Worm (Caenorhabditis elegans) whole organism, L4 larva: ENCODE data around the gene T26H5.8.

Source experiments
- F37D6.2 ChIP-seq: sonication (generic microtip); optimal IDR thresholded peaks from 2 replicates; lab custom pipeline; 2016; ENCODE audit warnings: mild to moderate bottlenecking, missing genetic modification characterization, missing compliant biosample characterization
- R02D3.7 ChIP-seq: fragments of 150-350 bp; sonication (generic microtip); optimal IDR thresholded peaks from 3 replicates; lab custom pipeline; 2014; ENCODE audit warnings: missing biosample characterization, missing genetic modification characterization
- T20F7.1 ChIP-seq: fragments of 200-800 bp; sonication (Bioruptor generic); optimal IDR thresholded peaks from 2 replicates; lab custom pipeline; 2018; ENCODE audit warnings: mild to moderate bottlenecking, missing genetic modification characterization, missing compliant biosample characterization
- T26A8.4 ChIP-seq: fragments of 200-800 bp; sonication (Bioruptor generic); IDR thresholded peaks from 2 replicates; pipeline ENCODE4 v1.3.6; 2022; ENCODE audit warnings: missing genetic modification characterization, missing compliant biosample characterization
- Y48G9A.11 ChIP-seq: fragments of 200-800 bp; sonication (Bioruptor generic); IDR thresholded peaks from 2 replicates; pipeline ENCODE4 v1.3.6; 2022; ENCODE audit warnings: missing genetic modification reagents, missing genetic modification characterization, missing compliant biosample characterization
- Y75B8A.6 ChIP-seq: fragments of 200-800 bp; sonication (Bioruptor generic); IDR thresholded peaks from 2 replicates; pipeline ENCODE4 v1.3.6; 2022; ENCODE audit warnings: missing genetic modification reagents, missing genetic modification characterization, missing compliant biosample characterization
- ZK546.5 ChIP-seq, 2 experiments: sonication (generic microtip); optimal IDR thresholded peaks; 2 replicates each; lab custom pipeline; 2017; ENCODE audit warnings: missing biosample characterization in 2 of 2, missing genetic modification characterization in 2 of 2
- aha-1 ChIP-seq: fragments of 150-350 bp; peaks from one replicate; lab custom pipeline; 2014; ENCODE audit warnings: missing biosample characterization, missing genetic modification characterization
- ama-1 ChIP-seq: fragments of 150-350 bp; optimal IDR thresholded peaks from 2 replicates; lab custom pipeline; 2014; ENCODE audit warnings: inconsistent platforms, mixed read lengths
- daf-19 ChIP-seq: fragments of 200-800 bp; sonication (Bioruptor generic); conservative IDR thresholded peaks from 2 replicates; pipeline ENCODE4 v1.3.6; 2022; ENCODE audit warnings: missing genetic modification characterization, missing compliant biosample characterization
- duxl-1 ChIP-seq: sonication (generic microtip); optimal IDR thresholded peaks from 2 replicates; lab custom pipeline; 2016; ENCODE audit warnings: mild to moderate bottlenecking, missing genetic modification characterization, moderate library complexity, missing compliant biosample characterization; ENCODE audit not compliant: poor library complexity
- egl-27 ChIP-seq: sonication (generic microtip); optimal IDR thresholded peaks from 3 replicates; lab custom pipeline; 2017; ENCODE audit warnings: missing biosample characterization, missing genetic modification reagents, missing genetic modification characterization
- fkh-10 ChIP-seq: fragments of 150-350 bp; optimal IDR thresholded peaks from 2 replicates; lab custom pipeline; 2014; ENCODE audit warnings: missing biosample characterization, missing genetic modification reagents, missing genetic modification characterization
- fos-1 ChIP-seq: fragments of 150-350 bp; optimal IDR thresholded peaks from 2 replicates; lab custom pipeline; 2014; ENCODE audit warnings: missing biosample characterization, missing genetic modification characterization
- gei-8 ChIP-seq: fragments of 200-800 bp; sonication (Bioruptor generic); optimal IDR thresholded peaks from 2 replicates; lab custom pipeline; 2018; ENCODE audit warnings: mild to moderate bottlenecking, missing genetic modification characterization, missing compliant biosample characterization
- hlh-11 ChIP-seq: fragments of 200-800 bp; sonication (Bioruptor generic); optimal IDR thresholded peaks from 2 replicates; lab custom pipeline; 2018; ENCODE audit warnings: mild to moderate bottlenecking, missing genetic modification characterization, missing compliant biosample characterization
- hlh-30 ChIP-seq: sonication (generic microtip); optimal IDR thresholded peaks from 2 replicates; lab custom pipeline; 2017; ENCODE audit warnings: antibody characterized with exemption, mild to moderate bottlenecking, missing genetic modification characterization, missing compliant biosample characterization; ENCODE audit not compliant: insufficient read depth
- hmg-1.1 ChIP-seq: fragments of 200-800 bp; sonication (Bioruptor generic); IDR thresholded peaks from 2 replicates; pipeline ENCODE4 v1.3.6; 2022; ENCODE audit warnings: missing genetic modification reagents, missing genetic modification characterization, missing compliant biosample characterization
- lim-7 ChIP-seq: fragments of 200-800 bp; sonication (Bioruptor generic); IDR thresholded peaks from 2 replicates; pipeline ENCODE4 v1.3.6; 2022; ENCODE audit warnings: missing genetic modification characterization, missing compliant biosample characterization
- lin-1 ChIP-seq: fragments of 200-800 bp; sonication (Bioruptor generic); IDR thresholded peaks from 2 replicates; pipeline ENCODE4 v1.3.6; 2022; ENCODE audit warnings: missing genetic modification reagents, missing genetic modification characterization, missing compliant biosample characterization
- lin-13 ChIP-seq: fragments of 150-350 bp; optimal IDR thresholded peaks from 2 replicates; lab custom pipeline; 2014; ENCODE audit warnings: missing biosample characterization, missing genetic modification reagents, missing genetic modification characterization
- lin-15B ChIP-seq: fragments of 150-350 bp; sonication (generic microtip); optimal IDR thresholded peaks from 3 replicates; lab custom pipeline; 2014; ENCODE audit warnings: missing biosample characterization, missing genetic modification characterization
- lin-29 ChIP-seq: fragments of 200-800 bp; sonication (Bioruptor generic); IDR thresholded peaks from 2 replicates; pipeline ENCODE4 v1.3.6; 2022; ENCODE audit warnings: missing genetic modification reagents, missing genetic modification characterization, missing compliant biosample characterization
- mdl-1 ChIP-seq, 2 experiments: fragments of 150-350 bp in 1 of 2; sonication (generic microtip) in 1 of 2; optimal IDR thresholded peaks; 2 replicates each; lab custom pipeline; 2014 to 2017; ENCODE audit warnings: missing biosample characterization in 2 of 2, missing genetic modification characterization in 2 of 2
- mes-2 ChIP-seq: sonication (generic microtip); optimal IDR thresholded peaks from 2 replicates; lab custom pipeline; 2016; ENCODE audit warnings: missing genotype, mild to moderate bottlenecking, missing genetic modification characterization, missing compliant biosample characterization; ENCODE audit not compliant: poor library complexity, severe bottlenecking
- mxl-2 ChIP-seq: fragments of 200-800 bp; sonication (Bioruptor generic); conservative IDR thresholded peaks from 2 replicates; pipeline ENCODE4 v1.3.6; 2022; ENCODE audit warnings: missing genetic modification reagents, missing genetic modification characterization, missing compliant biosample characterization
- mxl-3 ChIP-seq: fragments of 200-800 bp; sonication (Bioruptor generic); optimal IDR thresholded peaks from 2 replicates; lab custom pipeline; 2018; ENCODE audit warnings: mild to moderate bottlenecking, missing genetic modification characterization, missing compliant biosample characterization
- nhr-11 ChIP-seq: fragments of 150-350 bp; optimal IDR thresholded peaks from 2 replicates; lab custom pipeline; 2014; ENCODE audit warnings: missing biosample characterization, missing genetic modification characterization
- nhr-237 ChIP-seq: sonication (generic microtip); optimal IDR thresholded peaks from 2 replicates; lab custom pipeline; 2017; ENCODE audit warnings: missing biosample characterization, missing genetic modification characterization
- nhr-28 ChIP-seq: fragments of 150-350 bp; optimal IDR thresholded peaks from 2 replicates; lab custom pipeline; 2014; ENCODE audit warnings: missing biosample characterization, missing genetic modification characterization
- nhr-41 ChIP-seq: fragments of 200-800 bp; sonication (Bioruptor generic); IDR thresholded peaks from 2 replicates; pipeline ENCODE4 v1.3.6; 2022; ENCODE audit warnings: missing genetic modification reagents, missing genetic modification characterization, missing compliant biosample characterization
- nhr-42 ChIP-seq: fragments of 200-800 bp; sonication (Bioruptor generic); IDR thresholded peaks from 2 replicates; pipeline ENCODE4 v1.3.6; 2022; ENCODE audit warnings: missing genetic modification characterization, missing compliant biosample characterization
- nhr-6 ChIP-seq: fragments of 150-350 bp; optimal IDR thresholded peaks from 2 replicates; lab custom pipeline; 2014; ENCODE audit warnings: missing biosample characterization, missing genetic modification characterization
- pha-4 ChIP-seq, 2 experiments: fragments of 150-350 bp in 1 of 2; fragments of 200-800 bp in 1 of 2; sonication (Bioruptor generic) in 1 of 2; IDR thresholded peaks in 1 of 2; optimal IDR thresholded peaks in 1 of 2; 2 replicates each; pipeline versions ENCODE4 v1.3.6 to Lab custom; 2014 to 2022; ENCODE audit warnings: missing genetic modification characterization in 2 of 2, missing genetic modification reagents in 2 of 2, missing biosample characterization in 1 of 2, missing compliant biosample characterization in 1 of 2
- pqm-1 ChIP-seq: sonication (generic microtip); optimal IDR thresholded peaks from 2 replicates; lab custom pipeline; 2017; ENCODE audit warnings: missing biosample characterization, missing genetic modification characterization
- rbr-2 ChIP-seq: sonication (generic microtip); optimal IDR thresholded peaks from 2 replicates; lab custom pipeline; 2016; ENCODE audit warnings: missing genotype, missing genetic modification characterization, missing compliant biosample characterization
- saeg-2 ChIP-seq: fragments of 200-800 bp; sonication (Bioruptor generic); IDR thresholded peaks from 2 replicates; pipeline ENCODE4 v1.3.6; 2022; ENCODE audit warnings: missing genetic modification reagents, missing genetic modification characterization, missing compliant biosample characterization
- skn-1 ChIP-seq: fragments of 150-350 bp; optimal IDR thresholded peaks from 2 replicates; lab custom pipeline; 2014; ENCODE audit warnings: missing biosample characterization, missing genetic modification characterization
- spr-3 ChIP-seq: fragments of 200-800 bp; sonication (Bioruptor generic); optimal IDR thresholded peaks from 2 replicates; lab custom pipeline; 2018; ENCODE audit warnings: mild to moderate bottlenecking, missing genetic modification characterization, missing compliant biosample characterization
- tra-1 ChIP-seq: fragments of 200-800 bp; sonication (Bioruptor generic); IDR thresholded peaks from 2 replicates; pipeline ENCODE4 v1.3.6; 2022; ENCODE audit warnings: missing genetic modification reagents, missing genetic modification characterization, missing compliant biosample characterization
- vab-7 ChIP-seq: fragments of 200-800 bp; sonication (Bioruptor generic); IDR thresholded peaks from 2 replicates; pipeline ENCODE4 v1.3.6; 2022; ENCODE audit warnings: missing genetic modification reagents, missing genetic modification characterization, missing compliant biosample characterization
- zag-1 ChIP-seq: fragments of 150-350 bp; optimal IDR thresholded peaks from 2 replicates; lab custom pipeline; 2014; ENCODE audit warnings: missing biosample characterization, missing genetic modification characterization

T26H5.8 gene

ce11 chrV:15413847-15414246 lies 18.7 kb downstream of the T26H5.8 start, which contains the start of gene srh-264:
TSS of gene srh-264 (plus strand) at chrV:15414147.
- TF ChIP-seq nhr-42 (no peak), Y75B8A.6 (GFP tag; lab: Robert Waterston, UW) (no peak), nhr-28 (no peak), lin-1 (GFP tag; lab: Robert Waterston, UW) (no peak), F37D6.2 (tag; lab: Kevin White, UChicago) (no peak), pha-4 (GFP tag; IDR thresholded peaks at IDR 0.05; lab: Robert Waterston, UW) (no peak), pha-4 (tag; optimal IDR thresholded peaks at IDR 0.05; lab: Kevin White, UChicago) (no peak), mxl-2 (GFP tag; lab: Robert Waterston, UW) (no peak), daf-19 (GFP tag; lab: Robert Waterston, UW) (no peak), lin-29 (no peak)
- TF ChIP-seq, all 104 proteins: peak for 0

ce11 chrV:15412625-15413024 lies 19.9 kb downstream of the T26H5.8 start, which contains the start of gene srbc-63:
TSS of gene srbc-63 (minus strand) at chrV:15412725.
- TF ChIP-seq T20F7.1 (GFP tag; lab: Kevin White, UChicago) (no peak), mxl-2 (GFP tag; lab: Robert Waterston, UW) (no peak), skn-1 (no peak), egl-27 (tag; lab: Kevin White, UChicago) (no peak), spr-3 (no peak), Y75B8A.6 (GFP tag; lab: Robert Waterston, UW) (no peak), daf-19 (GFP tag; lab: Robert Waterston, UW) (no peak), pha-4 (GFP tag; IDR thresholded peaks at IDR 0.05; lab: Robert Waterston, UW) (no peak), pha-4 (tag; optimal IDR thresholded peaks at IDR 0.05; lab: Kevin White, UChicago) (no peak)

- TF ChIP-seq pqm-1 = no peak
- TF ChIP-seq tra-1 (GFP tag; lab: Robert Waterston, UW) = no peak
- TF ChIP-seq nhr-237 (tag; lab: Kevin White, UChicago) = no peak
- no peak for TF ChIP-seq vab-7 (GFP tag; lab: Robert Waterston, UW)
- no peak for TF ChIP-seq lim-7 (GFP tag; lab: Robert Waterston, UW)
- no peak for TF ChIP-seq ZK546.5 (tag; optimal IDR thresholded peaks at IDR 0.05; lab: Kevin White, UChicago)
- TF ChIP-seq Y48G9A.11 (GFP tag; lab: Robert Waterston, UW) = no peak
- TF ChIP-seq hlh-30 = no peak
- no peak for TF ChIP-seq rbr-2 (tag; lab: Kevin White, UChicago)
- TF ChIP-seq mdl-1 (tag; optimal IDR thresholded peaks at IDR 0.05; lab: Kevin White, UChicago) = no peak
- no peak for TF ChIP-seq nhr-41 (GFP tag; lab: Robert Waterston, UW)
- no peak for TF ChIP-seq hlh-11 (tag; lab: Kevin White, UChicago)
- TF ChIP-seq lin-13 (GFP tag; lab: Kevin White, UChicago) = no peak
- no peak for TF ChIP-seq hmg-1.1 (GFP tag; lab: Robert Waterston, UW)
- TF ChIP-seq mes-2 (tag; lab: Kevin White, UChicago) = no peak
- no peak for TF ChIP-seq nhr-11 (tag; lab: Kevin White, UChicago)
- TF ChIP-seq fkh-10 (GFP tag; lab: Kevin White, UChicago) = no peak
- no peak for TF ChIP-seq saeg-2 (GFP tag; lab: Robert Waterston, UW)
- no peak for TF ChIP-seq aha-1 (tag; lab: Kevin White, UChicago)
- no peak for TF ChIP-seq mxl-3 (GFP tag; lab: Kevin White, UChicago)
These were observed 25.6 kb downstream of the T26H5.8 start, which contains the start of gene srh-257 for ce11 chrV:15406928-15407327. TSS of gene srh-257 (plus strand) at chrV:15407228.

ce11 chrV:15404859-15405258 lies 27.7 kb downstream of the T26H5.8 start, which contains the start of gene srh-258:
TSS of gene srh-258 (plus strand) at chrV:15405159.
- no peak for TF ChIP-seq nhr-6
- no peak for TF ChIP-seq zag-1 (tag; lab: Kevin White, UChicago)
- TF ChIP-seq ama-1 (lab: Kevin White, UChicago) = no peak
- no peak for TF ChIP-seq T26A8.4 (GFP tag; lab: Robert Waterston, UW)
- no peak for TF ChIP-seq mxl-3 (GFP tag; lab: Kevin White, UChicago)
- TF ChIP-seq gei-8 (GFP tag; lab: Kevin White, UChicago) = no peak
- TF ChIP-seq mes-2 (tag; lab: Kevin White, UChicago) = no peak
- no peak for TF ChIP-seq aha-1 (tag; lab: Kevin White, UChicago)
- no peak for TF ChIP-seq lin-15B (tag; lab: Kevin White, UChicago)
- TF ChIP-seq duxl-1 = no peak
- no peak for TF ChIP-seq fos-1 (tag; lab: Kevin White, UChicago)
- TF ChIP-seq R02D3.7 = no peak
